Fruit fly (Drosophila melanogaster): Measurements from ENCODE around the gene bigmax.
A peak's percentile ranks its signal among the peaks of the same experiment; 100 is the strongest.

Gene bigmax

DNA sequence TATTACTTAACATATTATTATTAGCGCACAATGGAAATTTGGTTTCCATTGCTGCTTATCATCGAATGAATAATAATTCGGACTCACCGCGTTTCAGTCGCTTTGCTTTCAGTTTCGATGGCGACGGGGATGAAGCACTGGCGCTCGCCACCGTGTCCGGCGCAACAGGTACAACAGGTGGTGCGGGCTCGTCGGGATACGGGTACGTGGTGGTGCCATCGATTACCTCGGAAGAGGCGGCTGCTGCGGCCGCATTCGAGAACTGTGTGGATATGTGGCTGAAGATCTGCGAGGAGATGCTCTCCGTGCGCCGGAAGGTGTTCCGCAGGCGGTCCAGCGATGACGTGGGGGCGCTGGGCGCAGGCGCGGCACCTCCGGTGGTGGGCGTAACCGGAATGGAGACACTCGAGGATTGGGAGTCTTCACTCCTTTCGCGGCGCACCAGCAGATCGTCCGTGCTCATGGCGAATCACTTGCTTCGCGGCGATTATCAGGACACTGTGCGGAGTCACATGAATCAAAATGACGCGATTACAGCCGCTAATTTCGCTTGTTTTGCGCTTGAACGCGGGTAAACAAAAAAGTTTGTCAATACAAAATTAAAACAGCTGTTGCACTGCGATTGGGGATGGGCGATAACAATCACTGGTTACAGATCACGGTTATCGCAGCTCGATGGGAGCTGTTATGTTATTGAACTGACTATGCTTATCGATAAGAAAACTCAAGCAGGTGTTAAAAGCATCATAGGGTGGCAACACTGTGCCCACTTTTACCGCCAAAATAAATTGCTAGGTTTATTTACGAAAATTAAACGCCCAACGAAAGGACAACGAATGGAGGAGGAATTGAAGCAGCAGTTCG lies 49.7 kb downstream of the bigmax start, which contains the start of the genes CG31064 and PolA2 (continued):
- TF ChIP-seq MBD-R2 (GFP tag; IDR thresholded peaks at IDR 0.05): peak; percentile 96
- no peak for TF ChIP-seq ems (GFP tag; optimal IDR thresholded peaks at IDR 0.05)
- TF ChIP-seq CG7271 (tag; optimal IDR thresholded peaks at IDR 0.05): no peak
- peak; percentile 69 for TF ChIP-seq hbn (GFP tag; IDR thresholded peaks at IDR 0.05; ENCODE audit: partially characterized antibody)
- peak; percentile 51; the same call in 1 of the 2 replicates for TF ChIP-seq CG3847 (GFP tag; IDR thresholded peaks at IDR 0.05)
- peak; percentile 58 for TF ChIP-seq Rfx (GFP tag; IDR thresholded peaks at IDR 0.05)
- TF ChIP-seq croc (GFP tag; conservative IDR thresholded peaks at IDR 0.05): no peak
- no peak for TF ChIP-seq CG6254 (GFP tag; optimal IDR thresholded peaks at IDR 0.05)
- no peak for TF ChIP-seq CG33557 (GFP tag; optimal IDR thresholded peaks at IDR 0.05)
- no peak for TF ChIP-seq CG10543 (GFP tag; optimal IDR thresholded peaks at IDR 0.05)
- TF ChIP-seq CG3163 (GFP tag; optimal IDR thresholded peaks at IDR 0.05): no peak
- peak; percentile 88 for TF ChIP-seq Med (GFP tag)
- TF ChIP-seq CG17359 (tag; optimal IDR thresholded peaks at IDR 0.05): no peak
- TF ChIP-seq NfI (GFP tag; optimal IDR thresholded peaks at IDR 0.05): peak; percentile 5
- TF ChIP-seq CG12071 (GFP tag; optimal IDR thresholded peaks at IDR 0.05): no peak
- TF ChIP-seq CG5180 (GFP tag; optimal IDR thresholded peaks at IDR 0.05): no peak
- TF ChIP-seq CG6689 (GFP tag; IDR thresholded peaks at IDR 0.05): no peak
- TF ChIP-seq CG7745 (tag; optimal IDR thresholded peaks at IDR 0.05): no peak
- TF ChIP-seq dati (GFP tag; IDR thresholded peaks at IDR 0.05): no peak
- TF ChIP-seq fru (optimal IDR thresholded peaks at IDR 0.05): no peak
- TF ChIP-seq TFAM (GFP tag; optimal IDR thresholded peaks at IDR 0.05): no peak
- no peak for TF ChIP-seq cad (GFP tag; optimal IDR thresholded peaks at IDR 0.05)
- TF ChIP-seq Sox102F (GFP tag; optimal IDR thresholded peaks at IDR 0.05): no peak
- TF ChIP-seq vnd (GFP tag; IDR thresholded peaks at IDR 0.05; ENCODE audit: partially characterized antibody): peak; percentile 80
- no peak for TF ChIP-seq CG6765 (GFP tag; optimal IDR thresholded peaks at IDR 0.05)
- TF ChIP-seq CG12942 (GFP tag; optimal IDR thresholded peaks at IDR 0.05): no peak
- no peak for TF ChIP-seq twi (tag; optimal IDR thresholded peaks at IDR 0.05)
- TF ChIP-seq Oli (tag; optimal IDR thresholded peaks at IDR 0.05): no peak
- no peak for TF ChIP-seq ind (GFP tag; optimal IDR thresholded peaks at IDR 0.05)
- peak; percentile 70 for TF ChIP-seq Doc3 (GFP tag; IDR thresholded peaks at IDR 0.05; ENCODE audit: partially characterized antibody)
- TF ChIP-seq dysf (GFP tag; IDR thresholded peaks at IDR 0.05): no peak
- TF ChIP-seq CG10431 (GFP tag; optimal IDR thresholded peaks at IDR 0.05): no peak
- TF ChIP-seq Fer3 (tag; optimal IDR thresholded peaks at IDR 0.05): no peak
- no peak for TF ChIP-seq Max (GFP tag; optimal IDR thresholded peaks at IDR 0.05)
- TF ChIP-seq CG15269 (tag; optimal IDR thresholded peaks at IDR 0.05): no peak
- TF ChIP-seq Bteb2 (GFP tag; optimal IDR thresholded peaks at IDR 0.05): no peak
- no peak for TF ChIP-seq CG15073 (GFP tag; optimal IDR thresholded peaks at IDR 0.05)
- TF ChIP-seq nerfin-1 (tag; optimal IDR thresholded peaks at IDR 0.05): peak; percentile 11
- TF ChIP-seq CG7372 (GFP tag; IDR thresholded peaks at IDR 0.05): no peak
- no peak for TF ChIP-seq tgo (GFP tag; IDR thresholded peaks at IDR 0.05)
- TF ChIP-seq CG1024 (GFP tag; IDR thresholded peaks at IDR 0.05): no peak
- no peak for TF ChIP-seq CG4282 (GFP tag; optimal IDR thresholded peaks at IDR 0.05)
- TF ChIP-seq Usf (GFP tag; optimal IDR thresholded peaks at IDR 0.05): no peak
- TF ChIP-seq zen2 (GFP tag; IDR thresholded peaks at IDR 0.05; ENCODE audit: partially characterized antibody): peak; percentile 90
- no peak for TF ChIP-seq fu2 (GFP tag; optimal IDR thresholded peaks at IDR 0.05)
- TF ChIP-seq kay (GFP tag; optimal IDR thresholded peaks at IDR 0.05): no peak
- no peak for TF ChIP-seq CG16815 (GFP tag; optimal IDR thresholded peaks at IDR 0.05)
- no peak for TF ChIP-seq Asciz (GFP tag; optimal IDR thresholded peaks at IDR 0.05)
- no peak for TF ChIP-seq prd (optimal IDR thresholded peaks at IDR 0.05)
- no peak for TF ChIP-seq prd (GFP tag; IDR thresholded peaks at IDR 0.05)

All from whole organism, embryonic.